Fruit fly (Drosophila melanogaster) whole organism, embryonic: ENCODE measurements around the gene MED27.

Experiments
- CG10979 ChIP-seq: fragments of 200-800 bp; sonication (Bioruptor generic); optimal IDR thresholded peaks from 2 replicates; lab custom pipeline; 2018; ENCODE audit warnings: missing biosample characterization, mild to moderate bottlenecking, missing genetic modification characterization, moderate library complexity
- CG11695 ChIP-seq: fragments of 200-800 bp; sonication (Bioruptor generic); IDR thresholded peaks from 3 replicates; pipeline ENCODE4 v1.3.6; 2022; ENCODE audit warnings: missing biosample characterization, missing genetic modification characterization
- CG12219 ChIP-seq: fragments of 200-800 bp; sonication (Bioruptor generic); optimal IDR thresholded peaks from 3 replicates; lab custom pipeline; 2018; ENCODE audit warnings: missing biosample characterization, mild to moderate bottlenecking, missing genetic modification characterization
- CG1233 ChIP-seq: fragments of 200-800 bp; sonication (Bioruptor generic); optimal IDR thresholded peaks from 4 replicates; lab custom pipeline; 2018; ENCODE audit warnings: missing biosample characterization, mild to moderate bottlenecking, missing genetic modification characterization
- CG14441 ChIP-seq: fragments of 200-800 bp; sonication (Bioruptor generic); IDR thresholded peaks from 2 replicates; pipeline ENCODE4 v1.3.6; 2022; ENCODE audit warnings: missing biosample characterization, missing genetic modification characterization
- CG14860 ChIP-seq: fragments of 200-800 bp; sonication (Bioruptor generic); IDR thresholded peaks from 3 replicates; pipeline ENCODE4 v1.3.6; 2022; ENCODE audit warnings: missing biosample characterization, missing genetic modification characterization; ENCODE audit not compliant: partially characterized antibody
- CG15479 ChIP-seq: fragments of 200-800 bp; sonication (Bioruptor generic); optimal IDR thresholded peaks from 3 replicates; lab custom pipeline; 2019; ENCODE audit warnings: missing biosample characterization, mild to moderate bottlenecking, missing genetic modification characterization, moderate library complexity
- CG1647 ChIP-seq: fragments of 200-800 bp; sonication (Bioruptor generic); optimal IDR thresholded peaks from 3 replicates; lab custom pipeline; 2016; ENCODE audit warnings: missing biosample characterization, missing genetic modification characterization
- CG17359 ChIP-seq: fragments of 200-800 bp; sonication (Bioruptor generic); optimal IDR thresholded peaks from 3 replicates; lab custom pipeline; 2018; ENCODE audit warnings: missing biosample characterization, mild to moderate bottlenecking, missing genetic modification characterization, moderate library complexity
- CG2120 ChIP-seq: fragments of 200-800 bp; sonication (Bioruptor generic); optimal IDR thresholded peaks from 3 replicates; lab custom pipeline; 2016; ENCODE audit warnings: missing biosample characterization, missing genetic modification characterization
- CG2199 ChIP-seq: fragments of 200-800 bp; sonication (Bioruptor generic); IDR thresholded peaks from 3 replicates; pipeline ENCODE4 v1.3.6; 2022; ENCODE audit warnings: missing biosample characterization, missing genetic modification characterization
- CG31441 ChIP-seq: fragments of 200-800 bp; sonication (Bioruptor generic); IDR thresholded peaks from 2 replicates; pipeline ENCODE4 v1.3.6; 2022; ENCODE audit warnings: missing biosample characterization, missing genetic modification characterization
- CG4730 ChIP-seq: fragments of 200-800 bp; sonication (Bioruptor generic); IDR thresholded peaks from 2 replicates; pipeline ENCODE4 v1.3.6; 2022; ENCODE audit warnings: missing biosample characterization, missing genetic modification characterization
- CG6813 ChIP-seq: fragments of 200-800 bp; sonication (Bioruptor generic); optimal IDR thresholded peaks from 2 replicates; lab custom pipeline; 2017; ENCODE audit warnings: missing biosample characterization, missing genetic modification characterization, mild to moderate bottlenecking, moderate library complexity, missing genetic modification reagents
- CG7556 ChIP-seq: fragments of 200-800 bp; sonication (Bioruptor generic); optimal IDR thresholded peaks from 2 replicates; lab custom pipeline; 2017; ENCODE audit warnings: missing biosample characterization, mild to moderate bottlenecking, missing genetic modification characterization
- CG7786 ChIP-seq: fragments of 200-800 bp; sonication (Bioruptor generic); optimal IDR thresholded peaks from 2 replicates; lab custom pipeline; 2016; ENCODE audit warnings: missing biosample characterization, missing genetic modification characterization
- CG7987 ChIP-seq: fragments of 200-800 bp; sonication (Bioruptor generic); optimal IDR thresholded peaks from 2 replicates; lab custom pipeline; 2018; ENCODE audit warnings: missing biosample characterization, mild to moderate bottlenecking, missing genetic modification characterization, moderate library complexity
- CG8359 ChIP-seq: fragments of 200-800 bp; sonication (Bioruptor generic); optimal IDR thresholded peaks from 2 replicates; lab custom pipeline; 2017; ENCODE audit warnings: missing biosample characterization, mild to moderate bottlenecking, missing genetic modification characterization, borderline replicate concordance
- CG8924 ChIP-seq: fragments of 200-800 bp; optimal IDR thresholded peaks from 3 replicates; lab custom pipeline; 2019; ENCODE audit warnings: missing biosample characterization, mild to moderate bottlenecking, missing genetic modification characterization, moderate library complexity
- CG9437 ChIP-seq: fragments of 200-800 bp; sonication (Bioruptor generic); optimal IDR thresholded peaks from 2 replicates; lab custom pipeline; 2018; ENCODE audit warnings: missing biosample characterization, mild to moderate bottlenecking, missing genetic modification characterization
- CoRest ChIP-seq: fragments of 200-800 bp; sonication (Bioruptor generic); optimal IDR thresholded peaks from 3 replicates; lab custom pipeline; 2018; ENCODE audit warnings: missing biosample characterization, mild to moderate bottlenecking, missing genetic modification characterization, moderate library complexity
- Doc2 ChIP-seq: fragments of 200-800 bp; sonication (Bioruptor generic); IDR thresholded peaks from 2 replicates; pipeline ENCODE4 v1.3.6; 2022; ENCODE audit warnings: missing biosample characterization, missing genetic modification characterization
- Dp ChIP-seq: fragments of 200-800 bp; sonication (Bioruptor generic); optimal IDR thresholded peaks from 2 replicates; lab custom pipeline; 2018; ENCODE audit warnings: missing biosample characterization, mild to moderate bottlenecking, missing genetic modification characterization, moderate library complexity
- HmgD ChIP-seq: fragments of 200-800 bp; sonication (Bioruptor generic); optimal IDR thresholded peaks from 3 replicates; lab custom pipeline; 2016; ENCODE audit warnings: missing biosample characterization, missing genetic modification characterization
- Hr3 ChIP-seq: fragments of 200-800 bp; sonication (Bioruptor generic); optimal IDR thresholded peaks from 3 replicates; lab custom pipeline; 2016; ENCODE audit warnings: missing biosample characterization, missing genetic modification characterization
- Hr39 ChIP-seq: fragments of >200 bp; optimal IDR thresholded peaks from 2 replicates; lab custom pipeline; 2017
- Meics ChIP-seq: fragments of 200-800 bp; sonication (Bioruptor generic); optimal IDR thresholded peaks from 2 replicates; lab custom pipeline; 2017; ENCODE audit warnings: missing biosample characterization, mild to moderate bottlenecking, missing genetic modification characterization
- Scr ChIP-seq: fragments of 200-800 bp; sonication (Bioruptor generic); IDR thresholded peaks from 2 replicates; pipeline ENCODE4 v1.3.6; 2022; ENCODE audit warnings: missing biosample characterization, missing genetic modification characterization; ENCODE audit not compliant: partially characterized antibody
- Sry-δ ChIP-seq: fragments of 200-800 bp; sonication (Bioruptor generic); optimal IDR thresholded peaks from 2 replicates; lab custom pipeline; 2016; ENCODE audit warnings: missing biosample characterization, missing genetic modification characterization
- Trl ChIP-seq, 3 experiments: fragments of >200 bp in 2 of 3; fragments of 200-800 bp in 1 of 3; sonication (Bioruptor generic) in 1 of 3; optimal IDR thresholded peaks; 2 replicates in 1 of 3; 3 replicates in 2 of 3; lab custom pipeline; 2016 to 2017; ENCODE audit warnings: missing biosample characterization in 1 of 3, missing genetic modification characterization in 1 of 3
- al ChIP-seq: fragments of 200-800 bp; sonication (Bioruptor generic); IDR thresholded peaks from 2 replicates; pipeline ENCODE4 v1.3.6; 2022; ENCODE audit warnings: missing biosample characterization, missing genetic modification characterization
- bigmax ChIP-seq: fragments of 200-800 bp; sonication (Bioruptor generic); optimal IDR thresholded peaks from 2 replicates; lab custom pipeline; 2018; ENCODE audit warnings: missing biosample characterization, mild to moderate bottlenecking, missing genetic modification characterization
- bowl ChIP-seq: fragments of 200-800 bp; sonication (Bioruptor generic); IDR thresholded peaks from 2 replicates; pipeline ENCODE4 v1.3.6; 2022; ENCODE audit warnings: missing biosample characterization, missing genetic modification characterization
- cato ChIP-seq: fragments of 200-800 bp; sonication (Bioruptor generic); optimal IDR thresholded peaks from 2 replicates; lab custom pipeline; 2016; ENCODE audit warnings: missing biosample characterization, missing genetic modification characterization, borderline replicate concordance
- crp ChIP-seq, 2 experiments: fragments of 200-800 bp; sonication (Bioruptor generic); optimal IDR thresholded peaks; 2 replicates in 1 of 2; 3 replicates in 1 of 2; lab custom pipeline; 2017; ENCODE audit warnings: missing biosample characterization in 2 of 2, missing genetic modification characterization in 2 of 2, mild to moderate bottlenecking in 1 of 2, moderate library complexity in 1 of 2
- disco-r ChIP-seq: fragments of 200-800 bp; sonication (Bioruptor generic); optimal IDR thresholded peaks from 2 replicates; lab custom pipeline; 2016; ENCODE audit warnings: missing biosample characterization, missing genetic modification characterization
- dpn ChIP-seq, 2 experiments: fragments of 200-800 bp; sonication (Bioruptor generic); optimal IDR thresholded peaks; 3 replicates each; lab custom pipeline; 2016; ENCODE audit warnings: missing biosample characterization in 2 of 2, missing genetic modification characterization in 2 of 2
- gfzf ChIP-seq: fragments of 200-800 bp; sonication (Bioruptor generic); optimal IDR thresholded peaks from 2 replicates; lab custom pipeline; 2016; ENCODE audit warnings: missing biosample characterization, mild to moderate bottlenecking, missing genetic modification characterization, moderate library complexity
- gsb ChIP-seq: fragments of 200-800 bp; sonication (Bioruptor generic); IDR thresholded peaks from 2 replicates; pipeline ENCODE4 v1.3.6; 2022; ENCODE audit warnings: missing biosample characterization, missing genetic modification characterization
- kay ChIP-seq: fragments of 200-800 bp; sonication (Bioruptor generic); optimal IDR thresholded peaks from 2 replicates; lab custom pipeline; 2016; ENCODE audit warnings: missing biosample characterization, missing genetic modification characterization
- lmd ChIP-seq: fragments of 200-800 bp; sonication (Bioruptor generic); IDR thresholded peaks from 2 replicates; pipeline ENCODE4 v1.3.6; 2022; ENCODE audit warnings: missing biosample characterization, missing genetic modification characterization
- pb ChIP-seq: fragments of 200-800 bp; sonication (Bioruptor generic); optimal IDR thresholded peaks from 3 replicates; lab custom pipeline; 2016; ENCODE audit warnings: missing biosample characterization, missing genetic modification characterization
- psq ChIP-seq: fragments of 200-800 bp; sonication (Bioruptor generic); optimal IDR thresholded peaks from 2 replicates; lab custom pipeline; 2017; ENCODE audit warnings: missing biosample characterization, missing genetic modification characterization
- sens-2 ChIP-seq: fragments of 200-800 bp; sonication (Bioruptor generic); IDR thresholded peaks from 2 replicates; pipeline ENCODE4 v1.3.6; 2022; ENCODE audit warnings: missing biosample characterization, missing genetic modification characterization
- seq ChIP-seq: fragments of 200-800 bp; sonication (Bioruptor generic); IDR thresholded peaks from 2 replicates; pipeline ENCODE4 v1.3.6; 2022; ENCODE audit warnings: missing biosample characterization, missing genetic modification characterization
- sqz ChIP-seq: fragments of 200-800 bp; sonication (Bioruptor generic); optimal IDR thresholded peaks from 3 replicates; lab custom pipeline; 2018; ENCODE audit warnings: missing biosample characterization, mild to moderate bottlenecking, missing genetic modification characterization
- sug ChIP-seq: fragments of 200-800 bp; optimal IDR thresholded peaks from 2 replicates; lab custom pipeline; 2019; ENCODE audit warnings: missing biosample characterization, mild to moderate bottlenecking, missing genetic modification characterization, moderate library complexity
- tap ChIP-seq: fragments of 200-800 bp; optimal IDR thresholded peaks from 3 replicates; lab custom pipeline; 2019; ENCODE audit warnings: missing biosample characterization, mild to moderate bottlenecking, missing genetic modification characterization, moderate library complexity
- toy ChIP-seq: fragments of 200-800 bp; sonication (Bioruptor generic); IDR thresholded peaks from 2 replicates; pipeline ENCODE4 v1.3.6; 2022; ENCODE audit warnings: missing biosample characterization, missing genetic modification characterization
- trh ChIP-seq: fragments of 200-800 bp; sonication (Bioruptor generic); optimal IDR thresholded peaks from 2 replicates; lab custom pipeline; 2016; ENCODE audit warnings: missing biosample characterization, missing genetic modification characterization

The MED27 gene

dm6 chr3R:5654692-5655181 lies at the start of gene MED27, which contains the start of gene elm (continued):
- TF ChIP-seq sqz (peak; percentile 90), CG11695 (GFP tag; lab: Robert Waterston, UW) (peak; percentile 79), Doc2 (GFP tag; lab: Robert Waterston, UW) (peak; percentile 72), sug (tag; lab: Kevin White, UChicago) (peak; percentile 95), HmgD (GFP tag; lab: Kevin White, UChicago) (peak; percentile 85), Scr (GFP tag; lab: Robert Waterston, UW) (peak; percentile 98), CG1647 (GFP tag; lab: Kevin White, UChicago) (peak; percentile 89), psq (GFP tag; lab: Kevin White, UChicago) (peak; percentile 80), disco-r (peak; percentile 79), crp (GFP tag; optimal IDR thresholded peaks at IDR 0.05; lab: Kevin White, UChicago) (peak in 1 of 2 experiments; percentile 63), CG9437 (GFP tag; lab: Kevin White, UChicago) (peak; percentile 75), Dp (peak; percentile 25), CG17359 (tag; lab: Kevin White, UChicago) (peak; percentile 89), Trl (optimal IDR thresholded peaks at IDR 0.05; lab: Kevin White, UChicago) (no peak), Trl (GFP tag; optimal IDR thresholded peaks at IDR 0.05; lab: Kevin White, UChicago) (peak; percentile 93), cato (GFP tag; lab: Kevin White, UChicago) (peak; percentile 91), sens-2 (peak; percentile 73; the same call in 1 of the 2 replicates), CG12219 (GFP tag; lab: Kevin White, UChicago) (peak; percentile 75), CoRest (tag; lab: Kevin White, UChicago) (peak; percentile 95), CG8359 (GFP tag; lab: Kevin White, UChicago) (peak; percentile 69), CG6813 (GFP tag; lab: Kevin White, UChicago) (peak; percentile 34), CG7987 (GFP tag; lab: Kevin White, UChicago) (peak; percentile 53), lmd (GFP tag; lab: Robert Waterston, UW) (peak; percentile 95), toy (GFP tag; lab: Robert Waterston, UW) (peak; percentile 72; the same call in 1 of the 2 replicates), Hr3 (GFP tag; lab: Kevin White, UChicago) (peak; percentile 95), seq (GFP tag; lab: Robert Waterston, UW) (peak; percentile 85), dpn (GFP tag; optimal IDR thresholded peaks at IDR 0.05; lab: Kevin White, UChicago) (peak; percentile 95 to 96), CG31441 (GFP tag; lab: Robert Waterston, UW) (peak; percentile 90), CG2120 (GFP tag; lab: Kevin White, UChicago) (peak; percentile 98), CG8924 (tag; lab: Kevin White, UChicago) (peak; percentile 92), kay (peak; percentile 86), gfzf (peak; percentile 89), CG14441 (GFP tag; lab: Robert Waterston, UW) (peak; percentile 95), CG7556 (GFP tag; lab: Kevin White, UChicago) (peak; percentile 85), al (GFP tag; lab: Robert Waterston, UW) (peak; percentile 94), Sry-δ (GFP tag; lab: Kevin White, UChicago) (peak; percentile 99), CG1233 (GFP tag; lab: Kevin White, UChicago) (peak; percentile 87), CG2199 (0 out of 3 replicates have a peak, but pooled peaks have one; percentile 67), Hr39 (lab: Kevin White, UChicago) (no peak), CG14860 (GFP tag; lab: Robert Waterston, UW) (peak; percentile 94), pb (peak; percentile 75), trh (GFP tag; lab: Kevin White, UChicago) (peak; percentile 92), CG7786 (GFP tag; lab: Kevin White, UChicago) (peak; percentile 91), CG15479 (GFP tag; lab: Kevin White, UChicago) (peak; percentile 22), CG10979 (tag; lab: Kevin White, UChicago) (peak; percentile 86), gsb (GFP tag; lab: Robert Waterston, UW) (peak; percentile 79), bigmax (GFP tag; lab: Kevin White, UChicago) (no peak), tap (tag; lab: Kevin White, UChicago) (peak; percentile 62), Meics (GFP tag; lab: Kevin White, UChicago) (peak; percentile 87), bowl (GFP tag; lab: Robert Waterston, UW) (0 out of 2 replicates have a peak, but pooled peaks have one; percentile 42), CG4730 (GFP tag; lab: Robert Waterston, UW) (peak; percentile 92)
